Worm (Caenorhabditis elegans) whole organism, mixed stage, embryonic: ENCODE results near the gene T24D5.4.

Experiments used
- M03D4.4 ChIP-seq: sonication (generic microtip); optimal IDR thresholded peaks from 2 replicates; lab custom pipeline; 2017; ENCODE audit warnings: mild to moderate bottlenecking, missing genetic modification characterization, missing compliant biosample characterization
- bed-3 ChIP-seq: fragments of 200-800 bp; sonication (Bioruptor generic); optimal IDR thresholded peaks from 3 replicates; lab custom pipeline; 2018; ENCODE audit warnings: mild to moderate bottlenecking, missing genetic modification characterization, moderate library complexity, missing compliant biosample characterization
- blmp-1 ChIP-seq: fragments of 150-350 bp; optimal IDR thresholded peaks from 2 replicates; lab custom pipeline; 2014; ENCODE audit warnings: missing biosample characterization, missing genetic modification characterization
- ceh-43 ChIP-seq: fragments of 200-800 bp; sonication (Bioruptor generic); optimal IDR thresholded peaks from 2 replicates; lab custom pipeline; 2018; ENCODE audit warnings: mild to moderate bottlenecking, missing genetic modification characterization, moderate library complexity, missing compliant biosample characterization
- ceh-83 ChIP-seq: fragments of 200-800 bp; sonication (Bioruptor generic); optimal IDR thresholded peaks from 2 replicates; lab custom pipeline; 2018; ENCODE audit warnings: mild to moderate bottlenecking, missing genetic modification characterization, missing compliant biosample characterization
- ces-1 ChIP-seq: fragments of 150-350 bp; optimal IDR thresholded peaks from 2 replicates; lab custom pipeline; 2014; ENCODE audit warnings: missing biosample characterization, missing genetic modification reagents, missing genetic modification characterization
- cnd-1 ChIP-seq: fragments of 200-800 bp; sonication (Bioruptor generic); optimal IDR thresholded peaks from 2 replicates; lab custom pipeline; 2018; ENCODE audit warnings: mild to moderate bottlenecking, missing genetic modification characterization, missing compliant biosample characterization
- drap-1 ChIP-seq: fragments of 200-800 bp; sonication (Bioruptor generic); optimal IDR thresholded peaks from 3 replicates; lab custom pipeline; 2018; ENCODE audit warnings: mild to moderate bottlenecking, missing genetic modification characterization, missing compliant biosample characterization
- elt-1 ChIP-seq: sonication (generic microtip); optimal IDR thresholded peaks from 2 replicates; lab custom pipeline; 2017; ENCODE audit warnings: missing genetic modification characterization, mild to moderate bottlenecking, missing compliant biosample characterization, antibody characterized with exemption, moderate library complexity, borderline replicate concordance; ENCODE audit not compliant: insufficient read depth
- flh-1 ChIP-seq: fragments of 200-800 bp; sonication (Bioruptor generic); optimal IDR thresholded peaks from 2 replicates; lab custom pipeline; 2018; ENCODE audit warnings: mild to moderate bottlenecking, missing genetic modification characterization, moderate library complexity, missing compliant biosample characterization
- hlh-1 ChIP-seq: fragments of 150-350 bp; optimal IDR thresholded peaks from 2 replicates; lab custom pipeline; 2014; ENCODE audit warnings: missing biosample characterization, missing genetic modification reagents, missing genetic modification characterization
- lin-13 ChIP-seq: fragments of 150-350 bp; optimal IDR thresholded peaks from 2 replicates; lab custom pipeline; 2014; ENCODE audit warnings: missing biosample characterization, missing genetic modification characterization
- lin-32 ChIP-seq: fragments of 200-800 bp; sonication (Bioruptor generic); optimal IDR thresholded peaks from 2 replicates; lab custom pipeline; 2018; ENCODE audit warnings: mild to moderate bottlenecking, missing genetic modification characterization, missing compliant biosample characterization
- lsy-2 ChIP-seq: fragments of 150-350 bp; optimal IDR thresholded peaks from 2 replicates; lab custom pipeline; 2014; ENCODE audit warnings: missing biosample characterization, missing genetic modification characterization
- mab-5 ChIP-seq: fragments of 150-350 bp; optimal IDR thresholded peaks from 2 replicates; lab custom pipeline; 2014; ENCODE audit warnings: missing biosample characterization, missing genetic modification characterization
- mep-1 ChIP-seq: fragments of 150-350 bp; optimal IDR thresholded peaks from 2 replicates; lab custom pipeline; 2017; ENCODE audit warnings: missing biosample characterization, missing genetic modification reagents, missing genetic modification characterization, inconsistent platforms
- nhr-12 ChIP-seq: fragments of 150-350 bp; optimal IDR thresholded peaks from 2 replicates; lab custom pipeline; 2014; ENCODE audit warnings: missing biosample characterization, missing genetic modification characterization
- nhr-2 ChIP-seq: fragments of 150-350 bp; optimal IDR thresholded peaks from 2 replicates; lab custom pipeline; 2014; ENCODE audit warnings: missing biosample characterization, missing genetic modification characterization
- nhr-237 ChIP-seq: fragments of 150-350 bp; optimal IDR thresholded peaks from 2 replicates; lab custom pipeline; 2014; ENCODE audit warnings: missing biosample characterization, missing genetic modification characterization
- nhr-28 ChIP-seq: fragments of 150-350 bp; optimal IDR thresholded peaks from 2 replicates; lab custom pipeline; 2014; ENCODE audit warnings: missing biosample characterization, missing genetic modification characterization
- nhr-76 ChIP-seq: sonication (generic microtip); optimal IDR thresholded peaks from 2 replicates; lab custom pipeline; 2017; ENCODE audit warnings: missing biosample characterization, missing genetic modification characterization
- pha-4 ChIP-seq: fragments of 150-350 bp; optimal IDR thresholded peaks from 2 replicates; lab custom pipeline; 2018; ENCODE audit warnings: missing biosample characterization, missing genetic modification reagents, missing genetic modification characterization
- sem-2 ChIP-seq: fragments of 200-800 bp; sonication (Bioruptor generic); optimal IDR thresholded peaks from 2 replicates; lab custom pipeline; 2018; ENCODE audit warnings: mild to moderate bottlenecking, missing genetic modification characterization, missing compliant biosample characterization
- snpc-4 ChIP-seq: fragments of 150-350 bp; optimal IDR thresholded peaks from 2 replicates; lab custom pipeline; 2014; ENCODE audit warnings: missing biosample characterization, missing genetic modification characterization
- sptf-1 ChIP-seq: sonication (generic microtip); optimal IDR thresholded peaks from 2 replicates; lab custom pipeline; 2017; ENCODE audit warnings: mild to moderate bottlenecking, missing genetic modification characterization, moderate library complexity, missing compliant biosample characterization
- unc-120 ChIP-seq: sonication (generic microtip); optimal IDR thresholded peaks from 2 replicates; lab custom pipeline; 2017; ENCODE audit warnings: missing genetic modification characterization, missing compliant biosample characterization; ENCODE audit not compliant: poor library complexity, severe bottlenecking

The T24D5.4 gene

DNA sequence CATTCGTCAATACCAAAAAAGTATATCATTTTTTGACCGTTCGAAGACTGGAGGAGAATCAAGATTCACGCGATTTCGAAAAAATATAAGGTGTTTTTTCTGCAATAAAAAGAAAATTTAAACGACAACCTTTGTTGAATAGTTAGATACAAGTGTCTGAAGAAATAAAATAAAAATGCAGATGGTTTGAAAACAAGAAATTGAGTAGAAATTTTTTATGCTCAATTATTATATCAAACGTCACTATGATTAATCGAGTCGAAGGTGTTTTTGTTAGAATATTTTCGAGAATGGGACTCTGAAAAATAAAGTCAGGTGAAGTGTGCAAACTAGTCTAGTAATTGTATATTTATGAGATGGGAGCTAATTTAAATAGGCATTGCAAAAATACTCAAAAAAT is 43.5 kb downstream of the T24D5.4 start, which contains the start of gene R09A8.5:
Gene R09A8.5, minus strand, starts transcription at position 101 of the 400 bp plus-strand sequence.
- TF ChIP-seq bed-3 (GFP tag; lab: Kevin White, UChicago), result no peak
- TF ChIP-seq drap-1 (GFP tag; lab: Kevin White, UChicago), result no peak
- TF ChIP-seq blmp-1 (tag; lab: Kevin White, UChicago), result no peak
- TF ChIP-seq pha-4 (tag; lab: Kevin White, UChicago), result no peak
- TF ChIP-seq sptf-1 (tag; lab: Kevin White, UChicago), result no peak
- TF ChIP-seq ces-1, result no peak
- no peak for TF ChIP-seq nhr-28

DNA sequence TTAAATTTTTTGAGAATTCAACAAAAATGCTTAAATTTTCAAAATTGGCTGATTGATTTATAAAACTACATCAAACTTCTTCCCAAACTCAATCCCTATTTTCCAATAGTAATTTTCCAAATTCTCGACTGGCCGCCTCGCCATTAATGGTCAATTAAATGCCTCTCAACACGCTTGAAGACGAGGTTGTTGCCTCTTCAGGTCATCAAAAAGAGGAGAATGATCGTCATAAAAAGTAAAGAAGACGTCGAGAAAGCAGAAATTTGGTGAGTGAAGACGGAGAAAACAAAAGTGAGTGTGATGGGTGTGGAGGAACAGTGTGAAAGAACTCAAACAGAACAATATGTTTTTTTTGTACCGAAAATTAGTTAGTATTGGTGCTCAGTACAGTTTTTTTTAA is 44.0 kb downstream of the T24D5.4 start:
- no peak for TF ChIP-seq ceh-43 (GFP tag; lab: Kevin White, UChicago)
- no peak for TF ChIP-seq nhr-2
- TF ChIP-seq blmp-1 (tag; lab: Kevin White, UChicago), result no peak
- TF ChIP-seq ces-1, result no peak
- TF ChIP-seq nhr-28, result no peak
- no peak for TF ChIP-seq pha-4 (tag; lab: Kevin White, UChicago)
- no peak for TF ChIP-seq elt-1 (tag; lab: Kevin White, UChicago)
- no peak for TF ChIP-seq M03D4.4
- no peak for TF ChIP-seq lin-13 (tag; lab: Kevin White, UChicago)
- TF ChIP-seq ceh-83 (GFP tag; lab: Kevin White, UChicago), result no peak
- no peak for TF ChIP-seq nhr-12 (tag; lab: Kevin White, UChicago)
- TF ChIP-seq mep-1 (tag; lab: Kevin White, UChicago), result no peak
- no peak for TF ChIP-seq drap-1 (GFP tag; lab: Kevin White, UChicago)
- no peak for TF ChIP-seq lsy-2 (tag; lab: Kevin White, UChicago)
- no peak for TF ChIP-seq sem-2 (GFP tag; lab: Kevin White, UChicago)
- TF ChIP-seq hlh-1 (tag; lab: Kevin White, UChicago), result no peak

- no peak for TF ChIP-seq pha-4 (tag; lab: Kevin White, UChicago)
- no peak for TF ChIP-seq ceh-43 (GFP tag; lab: Kevin White, UChicago)
- no peak for TF ChIP-seq M03D4.4
- no peak for TF ChIP-seq mab-5
- no peak for TF ChIP-seq nhr-76 (tag; lab: Kevin White, UChicago)
Observed at ce11 chrX:12642952-12643351, 46.0 kb downstream of the T24D5.4 start.

DNA sequence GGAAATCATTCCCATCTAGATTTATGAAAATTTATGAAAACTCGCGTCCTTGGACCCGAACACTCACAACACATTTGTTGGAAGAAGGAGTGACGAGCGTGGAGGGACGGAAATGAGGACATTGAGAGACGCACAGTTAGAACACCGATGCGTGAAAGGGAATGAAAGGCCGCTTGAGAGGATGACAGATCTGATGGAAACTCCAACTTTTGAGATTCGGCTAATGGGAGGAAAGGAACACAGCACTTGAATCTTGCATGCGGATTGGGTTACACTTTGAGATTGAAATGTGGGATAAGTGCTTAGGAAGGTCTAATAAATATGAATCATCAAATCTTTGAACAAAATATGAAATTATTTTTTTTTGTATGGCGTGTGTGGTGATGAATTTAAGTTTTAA is 48.9 kb downstream of the T24D5.4 start:
- no peak for TF ChIP-seq nhr-28
- TF ChIP-seq ces-1, result no peak
- TF ChIP-seq ceh-43 (GFP tag; lab: Kevin White, UChicago), result no peak
- TF ChIP-seq drap-1 (GFP tag; lab: Kevin White, UChicago), result no peak
- no peak for TF ChIP-seq nhr-2
- no peak for TF ChIP-seq pha-4 (tag; lab: Kevin White, UChicago)
- no peak for TF ChIP-seq flh-1 (GFP tag; lab: Kevin White, UChicago)
- TF ChIP-seq M03D4.4, result no peak
- no peak for TF ChIP-seq unc-120 (tag; lab: Kevin White, UChicago)
- TF ChIP-seq mep-1 (tag; lab: Kevin White, UChicago), result no peak

ce11 chrX:12646546-12647167 is 49.7 kb downstream of the T24D5.4 start, which contains the start of gene zmp-5:
TSS of gene zmp-5 (plus strand) at chrX:12647117.
- TF ChIP-seq nhr-28 (no peak), cnd-1 (tag; lab: Kevin White, UChicago) (no peak), pha-4 (tag; lab: Kevin White, UChicago) (no peak), ceh-83 (GFP tag; lab: Kevin White, UChicago) (no peak), mab-5 (no peak), nhr-237 (no peak), blmp-1 (tag; lab: Kevin White, UChicago) (no peak), ces-1 (no peak), lin-32 (GFP tag; lab: Kevin White, UChicago) (no peak), snpc-4 (tag; lab: Kevin White, UChicago) (no peak), unc-120 (tag; lab: Kevin White, UChicago) (no peak)
